Fruit fly (Drosophila melanogaster) Kc167 (cell line): Measurements from ENCODE around the gene Epp.

Experiments
- Myc ChIP-seq: fragments of >200 bp; optimal IDR thresholded peaks from 2 replicates; lab custom pipeline; 2017; ENCODE audit warnings: missing external identifiers
- Sin3A ChIP-seq: fragments of >200 bp; optimal IDR thresholded peaks from 2 replicates; lab custom pipeline; 2018; ENCODE audit warnings: missing external identifiers
- h ChIP-seq: fragments of >200 bp; optimal IDR thresholded peaks from 3 replicates; lab custom pipeline; 2018; ENCODE audit warnings: missing external identifiers
- insv ChIP-seq: fragments of >200 bp; optimal IDR thresholded peaks from 3 replicates; lab custom pipeline; 2018; ENCODE audit warnings: missing external identifiers
- psq ChIP-seq: fragments of >200 bp; optimal IDR thresholded peaks from 2 replicates; lab custom pipeline; 2017; ENCODE audit warnings: missing external identifiers
- ttk ChIP-seq: sonication (Bioruptor generic); optimal IDR thresholded peaks from 2 replicates; lab custom pipeline; 2017; ENCODE audit warnings: missing external identifiers

Epp gene

DNA sequence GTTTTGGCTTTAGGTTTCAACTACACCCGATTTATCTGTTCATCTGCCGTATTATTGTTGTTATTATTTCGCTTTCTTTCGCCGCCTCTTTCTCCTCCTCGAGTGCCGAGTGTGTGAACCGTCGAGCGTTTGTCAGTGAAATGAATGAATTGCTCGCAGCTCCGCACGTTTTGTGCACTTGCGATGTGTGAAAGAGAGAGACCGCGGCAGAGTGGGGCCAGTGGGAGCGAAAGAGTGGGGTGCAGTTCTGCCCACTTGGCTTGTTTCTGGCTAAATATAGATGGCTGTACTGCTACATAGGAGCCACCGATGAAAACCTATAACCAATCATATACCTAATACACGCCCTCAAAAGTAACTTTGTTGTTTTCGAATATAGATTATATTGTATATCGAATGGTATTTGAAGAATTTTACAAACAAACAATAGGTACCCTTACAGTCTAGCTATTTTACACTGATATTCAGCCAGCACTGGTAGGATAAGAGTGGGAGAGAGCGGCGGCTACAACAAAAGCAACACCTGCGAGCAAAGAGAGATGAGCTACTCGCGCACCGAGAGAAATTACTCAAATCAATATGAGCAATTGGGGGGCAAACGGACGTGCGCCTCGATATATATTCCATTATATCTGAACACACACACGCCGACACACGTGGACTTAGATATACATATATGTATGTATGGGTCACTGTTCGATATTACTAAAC is 13.9 kb upstream of the Epp start:
- TF ChIP-seq psq (lab: Kevin White, UChicago) (no peak), Myc (no peak), ttk (lab: Kevin White, UChicago) (no peak), Sin3A (lab: Kevin White, UChicago) (no peak), h (lab: Kevin White, UChicago) (no peak), insv (lab: Kevin White, UChicago) (no peak)

DNA sequence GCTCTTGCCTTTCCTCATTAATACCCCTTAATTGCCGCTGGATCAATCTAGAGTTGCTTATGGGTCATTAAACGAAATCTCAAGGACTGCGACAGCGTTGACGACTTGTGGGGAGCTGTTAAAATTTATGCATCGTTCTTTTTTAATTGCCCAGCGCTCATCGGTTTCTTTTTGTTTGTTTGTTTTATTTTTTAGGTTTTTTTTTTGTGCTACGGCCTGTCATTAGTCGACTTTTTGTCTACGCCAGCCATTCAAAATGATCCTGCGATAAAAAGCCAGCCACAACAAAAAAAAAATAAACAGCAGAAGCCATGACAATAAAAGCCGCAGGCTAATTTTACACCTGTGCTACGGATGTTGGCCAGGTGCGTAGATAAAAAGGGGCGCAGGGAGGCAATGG is 11.2 kb upstream of the Epp start:
- no peak for TF ChIP-seq ttk (lab: Kevin White, UChicago)
- no peak for TF ChIP-seq insv (lab: Kevin White, UChicago)
- no peak for TF ChIP-seq Sin3A (lab: Kevin White, UChicago)

DNA sequence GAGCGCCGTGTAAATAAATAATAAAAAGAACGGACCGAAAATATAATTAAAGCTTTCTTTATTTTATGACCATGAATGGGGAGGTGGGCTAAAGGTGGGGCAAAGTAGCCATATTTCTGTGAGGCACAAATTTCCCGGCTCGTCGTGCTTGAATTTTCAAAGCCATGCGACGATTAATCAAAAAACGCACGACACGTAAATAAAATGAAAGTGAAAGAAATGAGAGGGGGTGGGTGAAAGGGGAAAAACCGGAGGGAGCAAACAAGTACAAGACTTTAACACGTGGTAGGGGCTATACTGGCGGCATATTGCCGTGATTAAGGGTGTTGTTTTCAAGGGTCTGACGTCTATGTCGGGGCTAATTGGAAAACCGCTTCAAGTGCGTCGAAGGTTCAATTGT is 8.4 kb upstream of the Epp start:
- no peak for TF ChIP-seq h (lab: Kevin White, UChicago)
- TF ChIP-seq Myc: no peak
- no peak for TF ChIP-seq psq (lab: Kevin White, UChicago)
- no peak for TF ChIP-seq ttk (lab: Kevin White, UChicago)
- TF ChIP-seq Sin3A (lab: Kevin White, UChicago): no peak

DNA sequence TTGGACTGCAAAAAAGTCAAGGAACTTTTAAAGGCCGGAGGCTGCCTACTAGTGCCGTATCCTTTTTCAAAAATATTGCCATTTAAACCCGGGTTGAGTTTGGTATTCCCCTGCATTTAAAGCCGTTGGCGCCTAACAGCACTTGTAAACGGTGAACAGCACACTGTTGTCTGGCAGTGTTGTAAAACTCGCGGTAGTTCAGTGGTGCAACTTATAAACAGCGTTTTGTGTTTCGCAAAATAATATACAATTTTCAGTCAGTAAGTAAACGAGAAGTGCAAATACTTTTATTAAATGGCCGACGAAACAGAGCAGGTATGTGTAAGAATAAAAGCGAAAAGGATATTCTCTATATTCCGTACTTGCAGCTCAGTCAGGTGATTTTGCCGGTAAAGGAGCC is 3.5 kb upstream of the Epp start, which contains the start of gene LSm3:
TSS of gene LSm3 (plus strand) at position 39 of the 400 bp plus-strand sequence.
- no peak for TF ChIP-seq psq (lab: Kevin White, UChicago)
- no peak for TF ChIP-seq h (lab: Kevin White, UChicago)
- TF ChIP-seq insv (lab: Kevin White, UChicago): no peak
- TF ChIP-seq ttk (lab: Kevin White, UChicago): no peak
- no peak for TF ChIP-seq Myc
- no peak for TF ChIP-seq Sin3A (lab: Kevin White, UChicago)

DNA sequence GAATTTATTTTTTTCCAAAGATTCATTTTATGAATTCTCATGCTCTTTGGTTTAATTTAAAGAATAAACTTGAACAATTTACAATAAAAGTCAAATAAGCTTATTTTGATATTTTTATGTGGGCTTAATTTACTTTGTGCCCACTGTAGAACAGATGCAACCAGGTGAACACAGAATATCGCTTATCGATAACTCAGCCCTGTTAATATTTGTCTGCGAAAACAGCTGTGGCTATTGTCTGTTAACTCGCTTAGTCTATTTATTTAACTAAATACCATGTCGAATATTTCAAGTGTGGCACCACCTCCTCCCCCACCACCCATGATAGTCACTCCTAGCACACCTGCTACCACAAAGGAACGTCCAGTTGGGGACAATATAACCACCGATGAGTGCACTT is 2.7 kb upstream of the Epp start, which contains the start of gene CG33108:
TSS of gene CG33108 (plus strand) at position 200 of the 400 bp plus-strand sequence.
- no peak for TF ChIP-seq Sin3A (lab: Kevin White, UChicago)
- no peak for TF ChIP-seq psq (lab: Kevin White, UChicago)
- no peak for TF ChIP-seq insv (lab: Kevin White, UChicago)
- no peak for TF ChIP-seq Myc
- no peak for TF ChIP-seq ttk (lab: Kevin White, UChicago)
- no peak for TF ChIP-seq h (lab: Kevin White, UChicago)

DNA sequence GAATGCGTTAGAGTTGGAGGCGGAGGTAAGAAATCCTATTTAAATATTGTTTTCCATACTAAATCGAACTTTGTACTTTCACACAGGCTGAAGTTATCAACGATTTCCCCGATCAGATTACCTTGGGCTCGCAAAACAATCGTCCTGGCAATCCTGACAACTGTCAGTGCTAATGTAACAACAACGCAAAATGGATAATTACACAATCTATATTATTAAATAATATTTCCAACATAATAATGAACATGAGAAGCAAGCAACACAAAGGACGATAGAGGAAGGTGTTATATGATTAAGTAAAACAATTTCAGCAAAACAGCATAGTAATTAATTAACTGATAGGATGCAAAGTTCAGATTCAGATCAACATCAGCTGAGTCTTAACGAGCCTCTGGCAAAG is 1.9 kb upstream of the Epp start:
- TF ChIP-seq insv (lab: Kevin White, UChicago) (no peak), Myc (no peak), ttk (lab: Kevin White, UChicago) (no peak), Sin3A (lab: Kevin White, UChicago) (no peak), psq (lab: Kevin White, UChicago) (no peak), h (lab: Kevin White, UChicago) (no peak)

DNA sequence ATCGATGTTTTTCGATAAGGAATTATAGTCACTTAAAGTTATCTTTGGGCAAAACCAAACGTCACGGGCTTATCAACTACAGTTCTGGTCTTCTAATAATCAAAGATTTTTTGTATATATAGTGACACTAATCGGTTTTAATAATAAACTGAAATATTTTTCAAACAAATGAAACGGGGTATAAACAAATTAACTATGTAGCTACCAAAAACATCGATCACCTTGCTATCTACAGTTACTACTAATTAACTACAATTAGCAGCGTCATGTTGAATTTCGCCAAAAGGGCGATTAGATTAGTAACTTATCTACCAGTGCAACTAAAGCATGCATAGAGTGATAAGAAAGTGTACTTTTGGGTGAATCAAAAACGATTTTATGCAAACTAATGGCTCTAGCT is 1.4 kb downstream of the Epp start:
- TF ChIP-seq ttk (lab: Kevin White, UChicago) (no peak), psq (lab: Kevin White, UChicago) (no peak), h (lab: Kevin White, UChicago) (no peak), Myc (no peak), Sin3A (lab: Kevin White, UChicago) (no peak), insv (lab: Kevin White, UChicago) (no peak)

DNA sequence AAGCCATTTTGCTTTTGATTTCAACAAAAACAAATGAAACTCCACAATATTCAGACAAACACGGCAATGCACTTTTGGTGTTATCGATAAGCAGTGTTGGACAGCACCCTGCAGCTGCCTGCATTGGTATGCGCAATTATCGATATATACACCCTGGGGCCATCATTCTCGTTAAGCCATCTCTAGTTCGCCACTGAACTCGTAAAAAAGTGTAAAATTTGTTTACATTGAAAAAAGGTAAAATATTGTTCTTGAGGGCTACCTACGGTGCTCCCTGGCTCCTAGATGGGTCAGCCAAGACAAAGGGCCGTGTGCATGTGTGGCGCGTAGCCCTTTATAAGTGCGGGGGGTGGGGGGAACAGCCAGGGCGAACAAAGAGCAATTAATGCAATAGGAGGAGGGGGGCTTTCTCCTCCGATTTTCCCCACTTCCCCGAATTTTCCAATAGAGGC is 6.2 kb downstream of the Epp start, which contains the start of the genes CG13603 and CG5902:
TSS of gene CG13603 (minus strand) at position 91 of the 452 bp plus-strand sequence.
TSS of gene CG5902 (plus strand) at position 164 of the 452 bp plus-strand sequence.
- TF ChIP-seq h (lab: Kevin White, UChicago) (no peak), Sin3A (lab: Kevin White, UChicago) (no peak), insv (lab: Kevin White, UChicago) (no peak), ttk (lab: Kevin White, UChicago) (no peak), psq (lab: Kevin White, UChicago) (no peak), Myc (no peak)

DNA sequence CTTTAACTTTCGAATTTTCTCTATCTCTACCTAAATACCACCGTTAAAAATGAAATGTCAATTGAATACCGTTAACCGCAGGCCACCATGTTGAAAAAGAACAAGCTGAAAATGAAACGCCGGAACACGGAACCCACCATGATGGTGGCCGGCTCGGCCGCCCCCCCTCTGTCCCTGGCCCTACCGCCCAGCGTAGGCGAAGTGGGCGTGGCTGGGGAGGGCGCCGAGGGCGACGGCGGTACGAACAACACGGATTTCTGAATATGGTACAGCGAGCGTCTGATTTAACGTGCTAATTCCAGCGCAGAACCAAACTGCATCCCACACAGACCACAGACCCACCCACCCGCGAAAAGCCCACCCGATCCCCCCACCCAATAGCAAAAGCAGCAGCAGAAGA is 11.1 kb downstream of the Epp start:
- no peak for TF ChIP-seq psq (lab: Kevin White, UChicago)
- TF ChIP-seq h (lab: Kevin White, UChicago): no peak
- TF ChIP-seq insv (lab: Kevin White, UChicago): no peak
- TF ChIP-seq Myc: no peak
- no peak for TF ChIP-seq ttk (lab: Kevin White, UChicago)
- TF ChIP-seq Sin3A (lab: Kevin White, UChicago): no peak

DNA sequence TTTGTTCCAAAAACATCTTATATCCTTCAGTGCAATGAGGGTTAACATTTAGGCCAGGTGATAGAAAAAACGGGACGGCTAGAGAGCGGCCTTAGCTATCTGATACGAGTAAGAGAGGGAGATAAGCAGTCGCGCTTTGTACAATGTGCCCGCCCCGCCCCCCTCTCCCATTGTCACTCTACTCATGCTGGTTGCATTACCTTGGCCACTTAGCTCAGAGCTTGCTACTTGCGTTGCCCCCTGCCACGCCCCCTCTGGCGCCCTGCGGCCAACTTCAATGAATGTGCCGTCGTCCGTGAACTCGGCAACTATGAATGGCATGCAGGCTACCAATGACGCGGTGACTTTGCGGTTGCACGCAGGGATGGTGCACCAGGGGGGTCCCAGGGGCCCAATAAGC is 21.0 kb downstream of the Epp start:
- TF ChIP-seq Myc: no peak
- TF ChIP-seq insv (lab: Kevin White, UChicago): no peak
- TF ChIP-seq ttk (lab: Kevin White, UChicago): no peak
- no peak for TF ChIP-seq Sin3A (lab: Kevin White, UChicago)
- no peak for TF ChIP-seq psq (lab: Kevin White, UChicago)
- TF ChIP-seq h (lab: Kevin White, UChicago): no peak

DNA sequence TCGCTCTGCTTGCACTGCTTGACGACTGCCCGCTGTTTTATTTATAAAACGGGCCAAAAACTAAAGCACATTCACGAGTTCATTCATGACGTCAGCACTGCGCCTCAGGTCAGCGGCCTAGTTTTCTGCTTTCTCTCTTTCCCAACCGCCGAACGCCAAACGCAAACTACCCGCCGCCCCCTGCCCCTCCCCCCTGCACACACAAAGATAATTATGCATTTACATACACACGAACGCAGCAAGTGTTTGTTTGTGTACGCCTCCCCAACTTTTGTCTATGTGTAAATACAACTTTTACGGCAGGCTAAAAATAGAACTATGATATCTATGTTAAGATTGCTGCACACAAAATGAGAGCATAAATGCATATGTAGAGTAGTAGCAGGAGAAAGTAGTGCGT is 21.5 kb downstream of the Epp start:
- TF ChIP-seq ttk (lab: Kevin White, UChicago) (no peak), h (lab: Kevin White, UChicago) (no peak), Myc (no peak), psq (lab: Kevin White, UChicago) (no peak), insv (lab: Kevin White, UChicago) (no peak), Sin3A (lab: Kevin White, UChicago) (no peak)

DNA sequence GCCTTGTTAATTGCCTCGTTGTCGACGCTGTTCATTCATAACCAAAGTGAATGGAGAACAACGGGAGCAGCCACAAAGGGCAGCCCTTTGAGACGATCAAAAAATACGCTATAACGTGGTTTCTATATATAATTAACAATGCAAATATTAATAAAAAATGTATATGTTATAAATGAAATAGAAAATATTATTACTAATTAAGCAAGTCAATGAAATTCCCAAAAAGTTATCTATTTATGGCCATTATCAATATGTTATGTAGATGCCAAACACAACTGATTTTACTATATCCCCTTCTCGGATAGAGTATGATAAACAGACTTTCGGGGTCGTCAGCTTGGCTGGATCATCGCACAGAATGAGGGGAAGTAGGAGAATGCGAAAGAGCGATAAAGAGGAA is 23.3 kb downstream of the Epp start:
- no peak for TF ChIP-seq Myc
- no peak for TF ChIP-seq insv (lab: Kevin White, UChicago)
- no peak for TF ChIP-seq Sin3A (lab: Kevin White, UChicago)
- no peak for TF ChIP-seq ttk (lab: Kevin White, UChicago)
- no peak for TF ChIP-seq h (lab: Kevin White, UChicago)
